Worm (Caenorhabditis elegans) whole organism, L1 larva: ENCODE measurements around the gene ubc-8.

Experiments used
- C34B4.2 ChIP-seq: sonication (generic microtip); optimal IDR thresholded peaks from 2 replicates; lab custom pipeline; 2017; ENCODE audit warnings: mild to moderate bottlenecking, missing genetic modification characterization, missing compliant biosample characterization
- dsc-1 ChIP-seq: sonication (generic microtip); optimal IDR thresholded peaks from 2 replicates; lab custom pipeline; 2016; ENCODE audit warnings: mild to moderate bottlenecking, missing genetic modification characterization, missing compliant biosample characterization
- lin-13 ChIP-seq: fragments of 150-350 bp; optimal IDR thresholded peaks from 2 replicates; lab custom pipeline; 2014; ENCODE audit warnings: missing biosample characterization, missing genetic modification reagents, missing genetic modification characterization
- nhr-11 ChIP-seq: fragments of 150-350 bp; optimal IDR thresholded peaks from 2 replicates; lab custom pipeline; 2014; ENCODE audit warnings: missing biosample characterization, missing genetic modification characterization
- nhr-237 ChIP-seq: fragments of 150-350 bp; optimal IDR thresholded peaks from 2 replicates; lab custom pipeline; 2014; ENCODE audit warnings: missing biosample characterization, missing genetic modification characterization
- nhr-28 ChIP-seq: fragments of 150-350 bp; optimal IDR thresholded peaks from 2 replicates; lab custom pipeline; 2014; ENCODE audit warnings: missing biosample characterization, missing genetic modification characterization

ce11 chrIV:2663953-2664900 is 42.8 kb downstream of the ubc-8 start, which contains the start of gene Y69A2AR.31:
- TF ChIP-seq nhr-28 (no peak), nhr-11 (tag; lab: Kevin White, UChicago) (no peak), dsc-1 (tag; lab: Kevin White, UChicago) (peak; percentile 57), lin-13 (GFP tag; lab: Kevin White, UChicago) (no peak), nhr-237 (no peak), C34B4.2 (no peak)
